Fruit fly (Drosophila melanogaster): Measurements from ENCODE around the gene Hsc70-4.

Hsc70-4 gene

DNA sequence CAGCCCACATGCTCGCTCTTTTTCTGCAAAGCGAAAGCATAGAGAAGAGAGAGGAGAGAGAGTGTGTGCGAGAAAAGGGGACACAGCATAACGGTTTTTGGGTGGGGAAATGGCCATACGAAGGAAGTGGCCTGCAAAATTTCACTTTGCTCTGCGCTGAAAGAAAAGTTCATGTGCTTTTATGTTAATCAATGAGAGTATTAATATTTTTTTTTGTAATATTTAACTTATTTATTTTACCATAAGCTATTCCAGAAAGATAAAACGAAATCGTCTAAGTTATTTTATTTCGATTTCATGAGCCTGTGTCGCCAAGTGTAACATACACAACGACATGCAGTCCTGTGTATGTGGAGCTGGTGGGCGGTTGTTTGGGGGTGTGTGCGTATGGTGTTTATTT is 8.0 kb downstream of the Hsc70-4 start (continued):
- TF ChIP-seq fru (optimal IDR thresholded peaks at IDR 0.05) = no peak
- no peak for TF ChIP-seq CG11398 (GFP tag; optimal IDR thresholded peaks at IDR 0.05)
- no peak for TF ChIP-seq Usf (GFP tag; optimal IDR thresholded peaks at IDR 0.05)
- peak; percentile 70 for TF ChIP-seq CG9215 (GFP tag; IDR thresholded peaks at IDR 0.05)
- TF ChIP-seq Blimp-1 (GFP tag; optimal IDR thresholded peaks at IDR 0.05) = no peak
- TF ChIP-seq CG4328 (GFP tag; optimal IDR thresholded peaks at IDR 0.05) = peak; percentile 25
- peak; percentile 71 for TF ChIP-seq stc (GFP tag; IDR thresholded peaks at IDR 0.05)
- TF ChIP-seq da (GFP tag; optimal IDR thresholded peaks at IDR 0.05) = no peak
- no peak for TF ChIP-seq Bgb (GFP tag; IDR thresholded peaks at IDR 0.05; ENCODE audit: partially characterized antibody)
- TF ChIP-seq gfzf (GFP tag; optimal IDR thresholded peaks at IDR 0.05) = no peak
- TF ChIP-seq fd96Cb (tag; optimal IDR thresholded peaks at IDR 0.05) = peak; percentile 30
- TF ChIP-seq CG1603 (tag; optimal IDR thresholded peaks at IDR 0.05) = no peak
- TF ChIP-seq CG6791 (GFP tag; IDR thresholded peaks at IDR 0.05; ENCODE audit: partially characterized antibody) = no peak
- TF ChIP-seq caup (GFP tag; optimal IDR thresholded peaks at IDR 0.05; ENCODE audit: severe bottlenecking) = no peak
- peak; percentile 51 for TF ChIP-seq onecut (GFP tag; IDR thresholded peaks at IDR 0.05)
- no peak for TF ChIP-seq gro (GFP tag; optimal IDR thresholded peaks at IDR 0.05)
- TF ChIP-seq gsb-n (tag; optimal IDR thresholded peaks at IDR 0.05) = no peak
- no peak for TF ChIP-seq dmrt11E (tag; optimal IDR thresholded peaks at IDR 0.05)
- no peak for TF ChIP-seq tna (GFP tag; IDR thresholded peaks at IDR 0.05; ENCODE audit: partially characterized antibody)
- peak; percentile 92 for TF ChIP-seq lab (GFP tag; optimal IDR thresholded peaks at IDR 0.05)
- TF ChIP-seq Hr3 (GFP tag; optimal IDR thresholded peaks at IDR 0.05) = peak; percentile 62
- no peak for TF ChIP-seq CG13624 (GFP tag; optimal IDR thresholded peaks at IDR 0.05)
- peak; percentile 28 for TF ChIP-seq CG16815 (GFP tag; optimal IDR thresholded peaks at IDR 0.05)
- no peak for TF ChIP-seq luna (GFP tag; optimal IDR thresholded peaks at IDR 0.05)
- no peak for TF ChIP-seq pum (GFP tag; optimal IDR thresholded peaks at IDR 0.05)
- TF ChIP-seq CG17568 (GFP tag; optimal IDR thresholded peaks at IDR 0.05) = no peak
- TF ChIP-seq CG12071 (GFP tag; optimal IDR thresholded peaks at IDR 0.05) = no peak
- TF ChIP-seq crp (GFP tag; optimal IDR thresholded peaks at IDR 0.05) = peak in 1 of 2 experiments; percentile 2
- no peak for TF ChIP-seq Abd-B (GFP tag; optimal IDR thresholded peaks at IDR 0.05)
- no peak for TF ChIP-seq CG15601 (tag; optimal IDR thresholded peaks at IDR 0.05)
- TF ChIP-seq CG9817 (tag; optimal IDR thresholded peaks at IDR 0.05) = peak; percentile 69
- TF ChIP-seq Rx (GFP tag; IDR thresholded peaks at IDR 0.05) = peak; percentile 52
- no peak for TF ChIP-seq CG15269 (tag; optimal IDR thresholded peaks at IDR 0.05)
- TF ChIP-seq Hey (tag; optimal IDR thresholded peaks at IDR 0.05) = no peak
- TF ChIP-seq CG31365 (tag; optimal IDR thresholded peaks at IDR 0.05) = no peak
- peak; percentile 78 for TF ChIP-seq Dbx (GFP tag; IDR thresholded peaks at IDR 0.05)
- 0 out of 3 replicates have a peak, but pooled peaks have one; percentile 66 for TF ChIP-seq CG2889 (GFP tag; IDR thresholded peaks at IDR 0.05)
- no peak for TF ChIP-seq prd (optimal IDR thresholded peaks at IDR 0.05)
- TF ChIP-seq prd (GFP tag; IDR thresholded peaks at IDR 0.05) = peak; percentile 76; the same call in 2 of the 3 replicates
- 0 out of 2 replicates have a peak, but pooled peaks have one; percentile 24 for TF ChIP-seq CG11085 (GFP tag; IDR thresholded peaks at IDR 0.05)
- no peak for TF ChIP-seq Nf-YA (GFP tag; IDR thresholded peaks at IDR 0.05)
- TF ChIP-seq CG2116 (GFP tag; optimal IDR thresholded peaks at IDR 0.05) = peak; percentile 25
- peak; percentile 67 for TF ChIP-seq CrebB (tag; optimal IDR thresholded peaks at IDR 0.05)
- peak; percentile 32; the same call in 1 of the 2 replicates for TF ChIP-seq danr (GFP tag; IDR thresholded peaks at IDR 0.05)
- 0 out of 3 replicates have a peak, but pooled peaks have one; percentile 21 for TF ChIP-seq croc (GFP tag; conservative IDR thresholded peaks at IDR 0.05)
- TF ChIP-seq twi (tag; optimal IDR thresholded peaks at IDR 0.05) = no peak
- no peak for TF ChIP-seq B-H2 (GFP tag; optimal IDR thresholded peaks at IDR 0.05)
- peak; percentile 39 for TF ChIP-seq CG10267 (tag; optimal IDR thresholded peaks at IDR 0.05)
- TF ChIP-seq Lhr (GFP tag; optimal IDR thresholded peaks at IDR 0.05) = no peak
- TF ChIP-seq aop (GFP tag; IDR thresholded peaks at IDR 0.05) = no peak
